Worm (Caenorhabditis elegans) whole organism, late embryonic: Measurements from ENCODE around the gene F15B10.3.

ENCODE experiments used
- C08G9.2 ChIP-seq: sonication (generic microtip); optimal IDR thresholded peaks from 2 replicates; lab custom pipeline; 2016; ENCODE audit warnings: mild to moderate bottlenecking, missing genetic modification characterization, moderate library complexity, missing compliant biosample characterization
- C38D4.7 ChIP-seq: fragments of 200-800 bp; sonication (Bioruptor generic); optimal IDR thresholded peaks from 2 replicates; lab custom pipeline; 2018; ENCODE audit warnings: mild to moderate bottlenecking, missing genetic modification characterization, moderate library complexity, missing compliant biosample characterization
- F13H6.1 ChIP-seq: sonication (generic microtip); optimal IDR thresholded peaks from 2 replicates; lab custom pipeline; 2016; ENCODE audit warnings: missing genetic modification characterization, missing compliant biosample characterization
- K09A11.1 ChIP-seq: sonication (generic microtip); optimal IDR thresholded peaks from 2 replicates; lab custom pipeline; 2017; ENCODE audit warnings: antibody characterized with exemption, mild to moderate bottlenecking, missing genetic modification characterization, missing compliant biosample characterization; ENCODE audit not compliant: insufficient read depth
- T23F11.4 ChIP-seq: fragments of 200-800 bp; sonication (Bioruptor generic); optimal IDR thresholded peaks from 2 replicates; lab custom pipeline; 2018; ENCODE audit warnings: mild to moderate bottlenecking, missing genetic modification characterization, missing compliant biosample characterization
- Y22D7AL.16 ChIP-seq: sonication (generic microtip); optimal IDR thresholded peaks from 2 replicates; lab custom pipeline; 2016; ENCODE audit warnings: missing genetic modification characterization, missing compliant biosample characterization
- ahr-1 ChIP-seq: sonication (generic microtip); optimal IDR thresholded peaks from 2 replicates; lab custom pipeline; 2016; ENCODE audit warnings: missing genetic modification characterization, missing compliant biosample characterization
- ama-1 ChIP-seq: fragments of 150-350 bp; optimal IDR thresholded peaks from 2 replicates; lab custom pipeline; 2014
- ceh-14 ChIP-seq: sonication (generic microtip); optimal IDR thresholded peaks from 2 replicates; lab custom pipeline; 2016; ENCODE audit warnings: missing genotype, missing genetic modification characterization, missing compliant biosample characterization
- ceh-19 ChIP-seq: fragments of 200-800 bp; sonication (Bioruptor generic); optimal IDR thresholded peaks from 2 replicates; lab custom pipeline; 2018; ENCODE audit warnings: mild to moderate bottlenecking, missing genetic modification characterization, missing compliant biosample characterization
- ceh-2 ChIP-seq: sonication (generic microtip); optimal IDR thresholded peaks from 2 replicates; lab custom pipeline; 2016; ENCODE audit warnings: missing genotype, missing genetic modification characterization, missing compliant biosample characterization
- ceh-22 ChIP-seq: sonication (generic microtip); optimal IDR thresholded peaks from 2 replicates; lab custom pipeline; 2017; ENCODE audit warnings: missing biosample characterization, missing genetic modification characterization
- ceh-24 ChIP-seq: sonication (generic microtip); optimal IDR thresholded peaks from 2 replicates; lab custom pipeline; 2016; ENCODE audit warnings: mild to moderate bottlenecking, missing genetic modification characterization, missing compliant biosample characterization
- ceh-30 ChIP-seq: fragments of 150-350 bp; optimal IDR thresholded peaks from 2 replicates; lab custom pipeline; 2014; ENCODE audit warnings: missing biosample characterization, missing genetic modification characterization
- ceh-31 ChIP-seq: sonication (generic microtip); optimal IDR thresholded peaks from 2 replicates; lab custom pipeline; 2016; ENCODE audit warnings: missing genetic modification characterization, missing compliant biosample characterization
- ceh-34 ChIP-seq: sonication (generic microtip); optimal IDR thresholded peaks from 2 replicates; lab custom pipeline; 2016; ENCODE audit warnings: mild to moderate bottlenecking, missing genetic modification characterization, missing compliant biosample characterization
- ceh-45 ChIP-seq: fragments of 200-800 bp; sonication (Bioruptor generic); IDR thresholded peaks from 2 replicates; pipeline ENCODE4 v1.3.6; 2022; ENCODE audit warnings: missing genetic modification reagents, missing genetic modification characterization, missing compliant biosample characterization
- ceh-6 ChIP-seq: fragments of 200-800 bp; sonication (Bioruptor generic); optimal IDR thresholded peaks from 2 replicates; lab custom pipeline; 2018; ENCODE audit warnings: mild to moderate bottlenecking, missing genetic modification characterization, missing compliant biosample characterization
- ceh-9 ChIP-seq: sonication (generic microtip); optimal IDR thresholded peaks from 2 replicates; lab custom pipeline; 2016; ENCODE audit warnings: mild to moderate bottlenecking, missing genetic modification characterization, inconsistent platforms, missing compliant biosample characterization
- dmd-4 ChIP-seq: sonication (generic microtip); optimal IDR thresholded peaks from 2 replicates; lab custom pipeline; 2016; ENCODE audit warnings: borderline replicate concordance, missing genetic modification characterization, missing compliant biosample characterization
- dve-1 ChIP-seq: sonication (generic microtip); optimal IDR thresholded peaks from 2 replicates; lab custom pipeline; 2017; ENCODE audit warnings: antibody characterized with exemption, mild to moderate bottlenecking, missing genetic modification characterization, missing compliant biosample characterization
- elt-2 ChIP-seq: sonication (generic microtip); optimal IDR thresholded peaks from 2 replicates; lab custom pipeline; 2016; ENCODE audit warnings: missing genetic modification reagents, missing genetic modification characterization, missing compliant biosample characterization
- elt-4 ChIP-seq: sonication (generic microtip); optimal IDR thresholded peaks from 2 replicates; lab custom pipeline; 2016; ENCODE audit warnings: missing genetic modification characterization, missing compliant biosample characterization
- ets-4 ChIP-seq: sonication (generic microtip); optimal IDR thresholded peaks from 2 replicates; lab custom pipeline; 2016; ENCODE audit warnings: missing genetic modification characterization, missing compliant biosample characterization
- eyg-1 ChIP-seq: sonication (generic microtip); optimal IDR thresholded peaks from 2 replicates; lab custom pipeline; 2016; ENCODE audit warnings: missing genotype, missing genetic modification characterization, missing compliant biosample characterization
- fax-1 ChIP-seq: sonication (generic microtip); optimal IDR thresholded peaks from 2 replicates; lab custom pipeline; 2016; ENCODE audit warnings: missing genotype, missing genetic modification characterization, missing compliant biosample characterization
- fkh-10 ChIP-seq: fragments of 150-350 bp; optimal IDR thresholded peaks from 2 replicates; lab custom pipeline; 2014; ENCODE audit warnings: missing biosample characterization, missing genetic modification reagents, missing genetic modification characterization
- fkh-6 ChIP-seq: sonication (generic microtip); optimal IDR thresholded peaks from 2 replicates; lab custom pipeline; 2016; ENCODE audit warnings: missing genetic modification characterization, missing compliant biosample characterization
- gmeb-2 ChIP-seq: sonication (generic microtip); optimal IDR thresholded peaks from 2 replicates; lab custom pipeline; 2016; ENCODE audit warnings: missing genetic modification characterization, inconsistent platforms, missing compliant biosample characterization
- hlh-13 ChIP-seq: fragments of 200-800 bp; sonication (Bioruptor generic); optimal IDR thresholded peaks from 2 replicates; lab custom pipeline; 2018; ENCODE audit warnings: mild to moderate bottlenecking, missing genetic modification characterization, missing compliant biosample characterization
- hlh-15 ChIP-seq: sonication (generic microtip); optimal IDR thresholded peaks from 2 replicates; lab custom pipeline; 2016; ENCODE audit warnings: missing genetic modification characterization, missing compliant biosample characterization
- hlh-30 ChIP-seq: sonication (generic microtip); optimal IDR thresholded peaks from 2 replicates; lab custom pipeline; 2017; ENCODE audit warnings: antibody characterized with exemption, missing genetic modification characterization, missing compliant biosample characterization; ENCODE audit not compliant: insufficient read depth
- hlh-8 ChIP-seq: sonication (generic microtip); optimal IDR thresholded peaks from 2 replicates; lab custom pipeline; 2016; ENCODE audit warnings: missing genotype, missing genetic modification characterization, missing compliant biosample characterization
- lim-6 ChIP-seq: sonication (generic microtip); optimal IDR thresholded peaks from 2 replicates; lab custom pipeline; 2016; ENCODE audit warnings: missing genetic modification characterization, missing compliant biosample characterization
- lin-11 ChIP-seq: fragments of 200-800 bp; sonication (Bioruptor generic); optimal IDR thresholded peaks from 2 replicates; lab custom pipeline; 2018; ENCODE audit warnings: mild to moderate bottlenecking, missing genetic modification characterization, missing compliant biosample characterization
- madf-2 ChIP-seq: sonication (generic microtip); optimal IDR thresholded peaks from 2 replicates; lab custom pipeline; 2017; ENCODE audit warnings: missing genetic modification characterization, missing compliant biosample characterization
- mec-3 ChIP-seq: sonication (generic microtip); optimal IDR thresholded peaks from 2 replicates; lab custom pipeline; 2016; ENCODE audit warnings: borderline replicate concordance, missing genetic modification characterization, missing compliant biosample characterization
- nfya-1 ChIP-seq: sonication (generic microtip); optimal IDR thresholded peaks from 2 replicates; lab custom pipeline; 2017; ENCODE audit warnings: missing genetic modification characterization, mild to moderate bottlenecking, missing compliant biosample characterization, antibody characterized with exemption, moderate library complexity
- nhr-11 ChIP-seq: fragments of 150-350 bp; optimal IDR thresholded peaks from 2 replicates; lab custom pipeline; 2014; ENCODE audit warnings: missing biosample characterization, missing genetic modification characterization
- pax-1 ChIP-seq: fragments of 150-350 bp; optimal IDR thresholded peaks from 2 replicates; lab custom pipeline; 2014; ENCODE audit warnings: missing biosample characterization, missing genetic modification characterization
- pha-2 ChIP-seq: sonication (generic microtip); optimal IDR thresholded peaks from 2 replicates; lab custom pipeline; 2017; ENCODE audit warnings: mild to moderate bottlenecking, missing genetic modification characterization, missing compliant biosample characterization
- pha-4 ChIP-seq: fragments of 150-350 bp; optimal IDR thresholded peaks from 2 replicates; lab custom pipeline; 2018; ENCODE audit warnings: missing biosample characterization, missing genetic modification reagents, missing genetic modification characterization
- rnt-1 ChIP-seq: sonication (generic microtip); optimal IDR thresholded peaks from 2 replicates; lab custom pipeline; 2016; ENCODE audit warnings: missing genetic modification characterization, missing compliant biosample characterization
- sdc-2 ChIP-seq: sonication (generic microtip); optimal IDR thresholded peaks from 2 replicates; lab custom pipeline; 2016; ENCODE audit warnings: missing genotype, missing genetic modification characterization, missing compliant biosample characterization
- sox-4 ChIP-seq: sonication (generic microtip); optimal IDR thresholded peaks from 2 replicates; lab custom pipeline; 2017; ENCODE audit warnings: mild to moderate bottlenecking, missing genetic modification characterization, inconsistent platforms, missing compliant biosample characterization
- tbx-2 ChIP-seq: sonication (generic microtip); optimal IDR thresholded peaks from 2 replicates; lab custom pipeline; 2016; ENCODE audit warnings: missing genetic modification characterization, missing compliant biosample characterization
- tbx-7 ChIP-seq: sonication (generic microtip); optimal IDR thresholded peaks from 2 replicates; lab custom pipeline; 2016; ENCODE audit warnings: missing genotype, missing genetic modification characterization, missing compliant biosample characterization
- unc-3 ChIP-seq, 2 experiments: fragments of 200-800 bp in 1 of 2; sonication (Bioruptor generic) in 1 of 2; sonication (generic microtip) in 1 of 2; conservative IDR thresholded peaks in 1 of 2; optimal IDR thresholded peaks in 1 of 2; 2 replicates each; pipeline versions ENCODE4 v1.3.6 to Lab custom; 2016 to 2022; ENCODE audit warnings: missing compliant biosample characterization in 2 of 2, missing genetic modification characterization in 2 of 2, missing genetic modification reagents in 1 of 2
- unc-42 ChIP-seq: sonication (generic microtip); optimal IDR thresholded peaks from 2 replicates; lab custom pipeline; 2016; ENCODE audit warnings: missing genotype, missing genetic modification characterization, missing compliant biosample characterization
- zip-5 ChIP-seq: sonication (generic microtip); optimal IDR thresholded peaks from 2 replicates; lab custom pipeline; 2016; ENCODE audit warnings: missing genetic modification characterization, missing compliant biosample characterization
- ztf-16 ChIP-seq: sonication (generic microtip); optimal IDR thresholded peaks from 2 replicates; lab custom pipeline; 2017; ENCODE audit warnings: missing genetic modification characterization, missing compliant biosample characterization

F15B10.3 gene

ce11 chrIV:6631704-6632272 is 29.3 kb downstream of the F15B10.3 start, which contains the start of the genes cest-5.1 and C01B10.9:
Gene cest-5.1, minus strand, starts transcription at chrIV:6631754.
Gene C01B10.9, plus strand, starts transcription at chrIV:6632222.
- no peak for TF ChIP-seq K09A11.1
- TF ChIP-seq ceh-9 (tag; lab: Kevin White, UChicago), result no peak
- peak; percentile 82 for TF ChIP-seq tbx-2 (tag; lab: Kevin White, UChicago)
- TF ChIP-seq unc-3 (GFP tag; conservative IDR thresholded peaks at IDR 0.05; lab: Robert Waterston, UW), result no peak
- TF ChIP-seq unc-3 (tag; optimal IDR thresholded peaks at IDR 0.05; lab: Kevin White, UChicago), result peak; percentile 23
- peak; percentile 52 for TF ChIP-seq rnt-1 (tag; lab: Kevin White, UChicago)
- TF ChIP-seq lim-6 (tag; lab: Kevin White, UChicago), result peak; percentile 33
- TF ChIP-seq T23F11.4, result no peak
- peak; percentile 60 for TF ChIP-seq mec-3 (tag; lab: Kevin White, UChicago)
- TF ChIP-seq ceh-24, result no peak
- TF ChIP-seq lin-11 (tag; lab: Kevin White, UChicago), result no peak
- no peak for TF ChIP-seq hlh-30
- peak; percentile 74 for TF ChIP-seq zip-5 (tag; lab: Kevin White, UChicago)
- peak; percentile 91 for TF ChIP-seq C08G9.2 (tag; lab: Kevin White, UChicago)
- TF ChIP-seq ceh-14 (tag; lab: Kevin White, UChicago), result peak; percentile 68
- TF ChIP-seq hlh-15 (tag; lab: Kevin White, UChicago), result no peak
- TF ChIP-seq sdc-2 (tag; lab: Kevin White, UChicago), result peak; percentile 43
- peak; percentile 90 for TF ChIP-seq ets-4 (tag; lab: Kevin White, UChicago)
- no peak for TF ChIP-seq ceh-30 (tag; lab: Kevin White, UChicago)
- peak; percentile 6 for TF ChIP-seq ceh-6
- TF ChIP-seq madf-2 (tag; lab: Kevin White, UChicago), result no peak
- no peak for TF ChIP-seq elt-4
- no peak for TF ChIP-seq ama-1
- no peak for TF ChIP-seq hlh-13
- TF ChIP-seq C38D4.7, result no peak
- TF ChIP-seq pax-1 (tag; lab: Kevin White, UChicago), result no peak
- TF ChIP-seq eyg-1 (tag; lab: Kevin White, UChicago), result peak; percentile 17
- TF ChIP-seq pha-4 (tag; lab: Kevin White, UChicago), result no peak
- peak; percentile 64 for TF ChIP-seq ceh-34 (tag; lab: Kevin White, UChicago)
- peak; percentile 68 for TF ChIP-seq hlh-8
- peak; percentile 58 for TF ChIP-seq F13H6.1
- TF ChIP-seq fax-1 (tag; lab: Kevin White, UChicago), result peak; percentile 45
- TF ChIP-seq ceh-2 (tag; lab: Kevin White, UChicago), result peak; percentile 90
- TF ChIP-seq ceh-22 (tag; lab: Kevin White, UChicago), result no peak
- TF ChIP-seq dve-1 (tag; lab: Kevin White, UChicago), result no peak
- TF ChIP-seq ceh-45 (GFP tag; lab: Robert Waterston, UW), result no peak
- no peak for TF ChIP-seq gmeb-2 (tag; lab: Kevin White, UChicago)
- TF ChIP-seq fkh-10 (GFP tag; lab: Kevin White, UChicago), result no peak
- no peak for TF ChIP-seq ztf-16 (tag; lab: Kevin White, UChicago)
- TF ChIP-seq dmd-4, result no peak
- no peak for TF ChIP-seq ceh-19 (GFP tag; lab: Kevin White, UChicago)
- TF ChIP-seq sox-4 (tag; lab: Kevin White, UChicago), result no peak
- peak; percentile 6 for TF ChIP-seq pha-2 (tag; lab: Kevin White, UChicago)
- TF ChIP-seq ceh-31 (tag; lab: Kevin White, UChicago), result peak; percentile 95
- TF ChIP-seq Y22D7AL.16 (tag; lab: Kevin White, UChicago), result no peak
- peak; percentile 49 for TF ChIP-seq fkh-6 (tag; lab: Kevin White, UChicago)
- TF ChIP-seq ahr-1, result no peak
- TF ChIP-seq nhr-11 (tag; lab: Kevin White, UChicago), result no peak
- peak; percentile 84 for TF ChIP-seq tbx-7 (tag; lab: Kevin White, UChicago)
- peak; percentile 5 for TF ChIP-seq nfya-1 (tag; lab: Kevin White, UChicago)
- peak; percentile 56 for TF ChIP-seq unc-42 (tag; lab: Kevin White, UChicago)
- TF ChIP-seq elt-2 (tag; lab: Kevin White, UChicago), result peak; percentile 75
- TF ChIP-seq, all 69 proteins: peak for 24
